Fruit fly (Drosophila melanogaster) whole organism, embryonic: ENCODE data around the gene CG15418.

Experiments
- BEAF-32 ChIP-seq: fragments of 200-800 bp; sonication (Bioruptor generic); optimal IDR thresholded peaks from 3 replicates; lab custom pipeline; 2017; ENCODE audit warnings: missing biosample characterization, missing genetic modification characterization, mild to moderate bottlenecking, moderate library complexity, missing genetic modification reagents
- Bgb ChIP-seq: fragments of 200-800 bp; sonication (Bioruptor generic); IDR thresholded peaks from 2 replicates; pipeline ENCODE4 v1.3.6; 2022; ENCODE audit warnings: missing biosample characterization, missing genetic modification characterization; ENCODE audit not compliant: partially characterized antibody
- CG11456 ChIP-seq: fragments of 200-800 bp; sonication (Bioruptor generic); IDR thresholded peaks from 3 replicates; pipeline ENCODE4 v1.3.6; 2022; ENCODE audit warnings: missing biosample characterization, missing genetic modification characterization
- CG11695 ChIP-seq: fragments of 200-800 bp; sonication (Bioruptor generic); IDR thresholded peaks from 3 replicates; pipeline ENCODE4 v1.3.6; 2022; ENCODE audit warnings: missing biosample characterization, missing genetic modification characterization
- CG12071 ChIP-seq: fragments of 200-800 bp; sonication (Bioruptor generic); optimal IDR thresholded peaks from 3 replicates; lab custom pipeline; 2018; ENCODE audit warnings: missing biosample characterization, mild to moderate bottlenecking, missing genetic modification characterization
- CG13287 ChIP-seq: fragments of 200-800 bp; sonication (Bioruptor generic); IDR thresholded peaks from 2 replicates; pipeline ENCODE4 v1.3.6; 2022; ENCODE audit warnings: missing biosample characterization, missing genetic modification characterization; ENCODE audit not compliant: partially characterized antibody
- CG17385 ChIP-seq: fragments of 200-800 bp; sonication (Bioruptor generic); optimal IDR thresholded peaks from 3 replicates; lab custom pipeline; 2018; ENCODE audit warnings: missing biosample characterization, mild to moderate bottlenecking, missing genetic modification characterization
- CG18011 ChIP-seq: fragments of 200-800 bp; sonication (Bioruptor generic); optimal IDR thresholded peaks from 2 replicates; lab custom pipeline; 2017; ENCODE audit warnings: missing biosample characterization, missing genetic modification characterization, mild to moderate bottlenecking, moderate library complexity, missing genotype
- CG33213 ChIP-seq: fragments of 200-800 bp; sonication (Bioruptor generic); optimal IDR thresholded peaks from 3 replicates; lab custom pipeline; 2016; ENCODE audit warnings: missing biosample characterization, missing genetic modification characterization
- CG4360 ChIP-seq: fragments of 200-800 bp; sonication (Bioruptor generic); IDR thresholded peaks from 2 replicates; pipeline ENCODE4 v1.3.6; 2022; ENCODE audit warnings: missing biosample characterization, missing genetic modification characterization
- CG7372 ChIP-seq: fragments of 200-800 bp; sonication (Bioruptor generic); IDR thresholded peaks from 2 replicates; pipeline ENCODE4 v1.3.6; 2022; ENCODE audit warnings: missing biosample characterization, missing genetic modification characterization
- CG7745 ChIP-seq: fragments of 200-800 bp; sonication (Bioruptor generic); optimal IDR thresholded peaks from 2 replicates; lab custom pipeline; 2018; ENCODE audit warnings: missing biosample characterization, mild to moderate bottlenecking, missing genetic modification characterization, moderate library complexity
- CG7963 ChIP-seq: fragments of 200-800 bp; sonication (Bioruptor generic); IDR thresholded peaks from 3 replicates; pipeline ENCODE4 v1.3.6; 2022; ENCODE audit warnings: missing biosample characterization, missing genetic modification characterization; ENCODE audit not compliant: partially characterized antibody
- CG8944 ChIP-seq: fragments of 200-800 bp; sonication (Bioruptor generic); optimal IDR thresholded peaks from 3 replicates; lab custom pipeline; 2016; ENCODE audit warnings: missing biosample characterization, missing genetic modification characterization
- CrebB ChIP-seq: fragments of 200-800 bp; sonication (Bioruptor generic); optimal IDR thresholded peaks from 3 replicates; lab custom pipeline; 2018; ENCODE audit warnings: missing biosample characterization, mild to moderate bottlenecking, missing genetic modification characterization
- Dbx ChIP-seq: fragments of 200-800 bp; sonication (Bioruptor generic); IDR thresholded peaks from 3 replicates; pipeline ENCODE4 v1.3.6; 2022; ENCODE audit warnings: missing biosample characterization, missing genetic modification characterization
- Doc3 ChIP-seq: fragments of 200-800 bp; sonication (Bioruptor generic); IDR thresholded peaks from 3 replicates; pipeline ENCODE4 v1.3.6; 2022; ENCODE audit warnings: missing biosample characterization, missing genetic modification characterization; ENCODE audit not compliant: partially characterized antibody
- Dref ChIP-seq: fragments of 200-800 bp; sonication (Bioruptor generic); IDR thresholded peaks from 2 replicates; pipeline ENCODE4 v1.3.6; 2022; ENCODE audit warnings: missing biosample characterization, missing genetic modification characterization
- E2f2 ChIP-seq: fragments of 200-800 bp; sonication (Bioruptor generic); IDR thresholded peaks from 2 replicates; pipeline ENCODE4 v1.3.6; 2022; ENCODE audit warnings: missing biosample characterization, missing genetic modification characterization
- Fer1 ChIP-seq: fragments of 200-800 bp; sonication (Bioruptor generic); optimal IDR thresholded peaks from 2 replicates; lab custom pipeline; 2017; ENCODE audit warnings: missing biosample characterization, mild to moderate bottlenecking, missing genetic modification characterization
- MESR4 ChIP-seq: fragments of 200-800 bp; sonication (Bioruptor generic); optimal IDR thresholded peaks from 2 replicates; lab custom pipeline; 2018; ENCODE audit warnings: missing biosample characterization, mild to moderate bottlenecking, missing genetic modification characterization, moderate library complexity
- Myb ChIP-seq: fragments of 200-800 bp; sonication (Bioruptor generic); optimal IDR thresholded peaks from 2 replicates; lab custom pipeline; 2016; ENCODE audit warnings: missing biosample characterization, missing genetic modification characterization
- NFAT ChIP-seq: fragments of 200-800 bp; sonication (Bioruptor generic); IDR thresholded peaks from 2 replicates; pipeline ENCODE4 v1.3.6; 2022; ENCODE audit warnings: missing biosample characterization, missing genetic modification characterization
- Nf-YB ChIP-seq: fragments of 200-800 bp; sonication (Bioruptor generic); optimal IDR thresholded peaks from 3 replicates; lab custom pipeline; 2019; ENCODE audit warnings: missing biosample characterization, mild to moderate bottlenecking, missing genetic modification characterization, moderate library complexity
- Scr ChIP-seq: fragments of 200-800 bp; sonication (Bioruptor generic); IDR thresholded peaks from 2 replicates; pipeline ENCODE4 v1.3.6; 2022; ENCODE audit warnings: missing biosample characterization, missing genetic modification characterization; ENCODE audit not compliant: partially characterized antibody
- Sry-δ ChIP-seq: fragments of 200-800 bp; sonication (Bioruptor generic); optimal IDR thresholded peaks from 2 replicates; lab custom pipeline; 2016; ENCODE audit warnings: missing biosample characterization, missing genetic modification characterization
- Ssrp ChIP-seq: fragments of 200-800 bp; sonication (Bioruptor generic); optimal IDR thresholded peaks from 2 replicates; lab custom pipeline; 2018; ENCODE audit warnings: missing biosample characterization, mild to moderate bottlenecking, missing genetic modification characterization, moderate library complexity
- Xbp1 ChIP-seq: fragments of 200-800 bp; sonication (Bioruptor generic); optimal IDR thresholded peaks from 3 replicates; lab custom pipeline; 2016; ENCODE audit warnings: missing biosample characterization, mild to moderate bottlenecking, missing genetic modification characterization
- amos ChIP-seq: fragments of 200-800 bp; sonication (Bioruptor generic); IDR thresholded peaks from 2 replicates; pipeline ENCODE4 v1.3.6; 2022; ENCODE audit warnings: missing biosample characterization, missing genetic modification characterization; ENCODE audit not compliant: partially characterized antibody
- corto ChIP-seq: fragments of 200-800 bp; sonication (Bioruptor generic); optimal IDR thresholded peaks from 2 replicates; lab custom pipeline; 2016; ENCODE audit warnings: missing biosample characterization, mild to moderate bottlenecking, missing genetic modification characterization, moderate library complexity
- dmrt99B ChIP-seq: fragments of 200-800 bp; sonication (Bioruptor generic); optimal IDR thresholded peaks from 2 replicates; lab custom pipeline; 2018; ENCODE audit warnings: missing biosample characterization, mild to moderate bottlenecking, missing genetic modification characterization, moderate library complexity
- gem ChIP-seq: fragments of 200-800 bp; sonication (Bioruptor generic); optimal IDR thresholded peaks from 2 replicates; lab custom pipeline; 2019; ENCODE audit warnings: missing biosample characterization, mild to moderate bottlenecking, missing genetic modification characterization, moderate library complexity
- grau ChIP-seq: fragments of 200-800 bp; optimal IDR thresholded peaks from 3 replicates; lab custom pipeline; 2019; ENCODE audit warnings: missing biosample characterization, mild to moderate bottlenecking, missing genetic modification characterization, moderate library complexity
- hbn ChIP-seq: fragments of 200-800 bp; sonication (Bioruptor generic); IDR thresholded peaks from 2 replicates; pipeline ENCODE4 v1.3.6; 2022; ENCODE audit warnings: missing biosample characterization, missing genetic modification characterization; ENCODE audit not compliant: partially characterized antibody
- knrl ChIP-seq: fragments of 200-800 bp; sonication (Bioruptor generic); IDR thresholded peaks from 3 replicates; pipeline ENCODE4 v1.3.6; 2022; ENCODE audit warnings: missing biosample characterization, missing genetic modification characterization; ENCODE audit not compliant: partially characterized antibody
- pzg ChIP-seq: fragments of 200-800 bp; sonication (Bioruptor generic); optimal IDR thresholded peaks from 3 replicates; lab custom pipeline; 2018; ENCODE audit warnings: missing biosample characterization, mild to moderate bottlenecking, missing genetic modification characterization, moderate library complexity
- row ChIP-seq: fragments of 200-800 bp; sonication (Bioruptor generic); IDR thresholded peaks from 3 replicates; pipeline ENCODE4 v1.3.6; 2022; ENCODE audit warnings: missing biosample characterization, missing genetic modification characterization
- sna ChIP-seq: fragments of 200-800 bp; sonication (Bioruptor generic); IDR thresholded peaks from 2 replicates; pipeline ENCODE4 v1.3.6; 2022; ENCODE audit warnings: missing biosample characterization, missing genetic modification characterization; ENCODE audit not compliant: partially characterized antibody
- stwl ChIP-seq: fragments of 200-800 bp; sonication (Bioruptor generic); optimal IDR thresholded peaks from 3 replicates; lab custom pipeline; 2018; ENCODE audit warnings: missing biosample characterization, mild to moderate bottlenecking, missing genetic modification characterization, moderate library complexity
- unc-4 ChIP-seq: fragments of 200-800 bp; sonication (Bioruptor generic); IDR thresholded peaks from 2 replicates; pipeline ENCODE4 v1.3.6; 2022; ENCODE audit warnings: missing biosample characterization, missing genetic modification characterization; ENCODE audit not compliant: partially characterized antibody
- usp ChIP-seq: fragments of >200 bp; optimal IDR thresholded peaks from 2 replicates; lab custom pipeline; 2017; ENCODE audit warnings: missing biosample characterization, missing genetic modification characterization

CG15418 gene

dm6 chr2L:3648173-3648972 lies 26.9 kb upstream of the CG15418 start (continued):
- peak; percentile 55; the same call in 1 of the 2 replicates for TF ChIP-seq amos (GFP tag; lab: Robert Waterston, UW)
- peak; percentile 67 for TF ChIP-seq BEAF-32 (GFP tag; lab: Kevin White, UChicago)
- no peak for TF ChIP-seq Ssrp
- peak; percentile 73 for TF ChIP-seq Myb (GFP tag; lab: Kevin White, UChicago)
- TF ChIP-seq Fer1 (GFP tag; lab: Kevin White, UChicago): peak; percentile 2
- TF ChIP-seq CG33213 (GFP tag; lab: Kevin White, UChicago): no peak
- peak; percentile 70 for TF ChIP-seq row (GFP tag; lab: Robert Waterston, UW)
- TF ChIP-seq unc-4 (GFP tag; lab: Robert Waterston, UW): peak; percentile 73
- TF ChIP-seq Dref: peak; percentile 56
- TF ChIP-seq Nf-YB: no peak
- peak; percentile 18 for TF ChIP-seq grau (tag; lab: Kevin White, UChicago)
- TF ChIP-seq CG18011 (GFP tag; lab: Kevin White, UChicago): no peak
- TF ChIP-seq Xbp1 (GFP tag; lab: Kevin White, UChicago): no peak
- peak; percentile 90 for TF ChIP-seq CG13287 (GFP tag; lab: Robert Waterston, UW)
- peak; percentile 6 for TF ChIP-seq corto (GFP tag; lab: Kevin White, UChicago)
- peak; percentile 84 for TF ChIP-seq Doc3 (GFP tag; lab: Robert Waterston, UW)
- TF ChIP-seq dmrt99B (tag; lab: Kevin White, UChicago): no peak
- peak; percentile 14 for TF ChIP-seq stwl
- peak; percentile 19 for TF ChIP-seq pzg (GFP tag; lab: Kevin White, UChicago)
- no peak for TF ChIP-seq CG7963 (GFP tag; lab: Robert Waterston, UW)
- peak; percentile 74 for TF ChIP-seq hbn (GFP tag; lab: Robert Waterston, UW)
- TF ChIP-seq CG17385 (GFP tag; lab: Kevin White, UChicago): peak; percentile 21
- TF ChIP-seq sna: peak; percentile 70
- TF ChIP-seq NFAT (GFP tag; lab: Robert Waterston, UW): no peak
- TF ChIP-seq gem (tag; lab: Kevin White, UChicago): peak; percentile 28
- peak; percentile 78 for TF ChIP-seq Scr (GFP tag; lab: Robert Waterston, UW)
- peak; percentile 50 for TF ChIP-seq Sry-δ
- no peak for TF ChIP-seq MESR4 (GFP tag; lab: Kevin White, UChicago)
- peak; percentile 78 for TF ChIP-seq CG7745 (tag; lab: Kevin White, UChicago)
- TF ChIP-seq E2f2: 0 out of 2 replicates have a peak, but pooled peaks have one; percentile 29
- TF ChIP-seq CG12071 (GFP tag; lab: Kevin White, UChicago): no peak
- TF ChIP-seq CG8944 (GFP tag; lab: Kevin White, UChicago): no peak
- peak; percentile 40; the same call in 1 of the 2 replicates for TF ChIP-seq Bgb (GFP tag; lab: Robert Waterston, UW)
- no peak for TF ChIP-seq usp
- no peak for TF ChIP-seq Dbx (GFP tag; lab: Robert Waterston, UW)
- TF ChIP-seq CrebB (tag; lab: Kevin White, UChicago): peak; percentile 9
- no peak for TF ChIP-seq CG11456 (GFP tag; lab: Robert Waterston, UW)
- no peak for TF ChIP-seq CG7372 (GFP tag; lab: Robert Waterston, UW)
- TF ChIP-seq CG4360: no peak
- TF ChIP-seq knrl (GFP tag; lab: Robert Waterston, UW): peak; percentile 23; the same call in 1 of the 3 replicates
- 0 out of 3 replicates have a peak, but pooled peaks have one; percentile 16 for TF ChIP-seq CG11695 (GFP tag; lab: Robert Waterston, UW)
